Fruit fly (Drosophila melanogaster) whole organism, embryonic: Measurements from ENCODE around the gene CG4896.

Experiments
- Bgb ChIP-seq: fragments of 200-800 bp; sonication (Bioruptor generic); IDR thresholded peaks from 2 replicates; pipeline ENCODE4 v1.3.6; 2022; ENCODE audit warnings: missing biosample characterization, missing genetic modification characterization; ENCODE audit not compliant: partially characterized antibody
- CG10366 ChIP-seq: fragments of 200-800 bp; sonication (Bioruptor generic); IDR thresholded peaks from 2 replicates; pipeline ENCODE4 v1.3.6; 2022; ENCODE audit warnings: missing biosample characterization, missing genetic modification characterization
- CG11560 ChIP-seq: fragments of 200-800 bp; sonication (Bioruptor generic); IDR thresholded peaks from 3 replicates; pipeline ENCODE4 v1.3.6; 2022; ENCODE audit warnings: missing biosample characterization, missing genetic modification characterization
- CG12942 ChIP-seq: fragments of 200-800 bp; sonication (Bioruptor generic); optimal IDR thresholded peaks from 3 replicates; lab custom pipeline; 2016; ENCODE audit warnings: missing biosample characterization, missing genetic modification characterization
- CG14965 ChIP-seq: fragments of 200-800 bp; sonication (Bioruptor generic); optimal IDR thresholded peaks from 2 replicates; lab custom pipeline; 2016; ENCODE audit warnings: missing biosample characterization, missing genetic modification characterization, borderline replicate concordance
- CG17612 ChIP-seq: fragments of 200-800 bp; sonication (Bioruptor generic); IDR thresholded peaks from 2 replicates; pipeline ENCODE4 v1.3.6; 2022; ENCODE audit warnings: missing biosample characterization, missing genetic modification characterization
- CG2129 ChIP-seq: fragments of 200-800 bp; sonication (Bioruptor generic); IDR thresholded peaks from 2 replicates; pipeline ENCODE4 v1.3.6; 2022; ENCODE audit warnings: missing biosample characterization, missing genetic modification characterization; ENCODE audit not compliant: partially characterized antibody
- CG2712 ChIP-seq: fragments of 200-800 bp; optimal IDR thresholded peaks from 3 replicates; lab custom pipeline; 2019; ENCODE audit warnings: missing biosample characterization, mild to moderate bottlenecking, missing genetic modification characterization, moderate library complexity
- CG2875 ChIP-seq: fragments of 200-800 bp; sonication (Bioruptor generic); optimal IDR thresholded peaks from 2 replicates; lab custom pipeline; 2017; ENCODE audit warnings: missing biosample characterization, mild to moderate bottlenecking, missing genetic modification characterization, missing genetic modification reagents
- CG32772 ChIP-seq: fragments of 200-800 bp; sonication (Bioruptor generic); IDR thresholded peaks from 2 replicates; pipeline ENCODE4 v1.3.6; 2022; ENCODE audit warnings: missing biosample characterization, missing genetic modification characterization
- CG34422 ChIP-seq: fragments of 200-800 bp; sonication (Bioruptor generic); IDR thresholded peaks from 3 replicates; pipeline ENCODE4 v1.3.6; 2022; ENCODE audit warnings: missing biosample characterization, missing genetic modification characterization
- CG3847 ChIP-seq: fragments of 200-800 bp; sonication (Bioruptor generic); IDR thresholded peaks from 2 replicates; pipeline ENCODE4 v1.3.6; 2022; ENCODE audit warnings: missing biosample characterization, missing genetic modification characterization
- CG4282 ChIP-seq: fragments of 200-800 bp; sonication (Bioruptor generic); optimal IDR thresholded peaks from 2 replicates; lab custom pipeline; 2016; ENCODE audit warnings: missing biosample characterization, missing genetic modification characterization
- CG5180 ChIP-seq: fragments of 200-800 bp; sonication (Bioruptor generic); optimal IDR thresholded peaks from 3 replicates; lab custom pipeline; 2017; ENCODE audit warnings: missing biosample characterization, missing genetic modification characterization, mild to moderate bottlenecking, moderate library complexity, missing genetic modification reagents
- CG6654 ChIP-seq: fragments of 200-800 bp; sonication (Bioruptor generic); optimal IDR thresholded peaks from 2 replicates; lab custom pipeline; 2017; ENCODE audit warnings: missing biosample characterization, mild to moderate bottlenecking, missing genetic modification characterization
- CG6765 ChIP-seq: fragments of 200-800 bp; sonication (Bioruptor generic); optimal IDR thresholded peaks from 3 replicates; lab custom pipeline; 2017; ENCODE audit warnings: missing biosample characterization, mild to moderate bottlenecking, missing genetic modification characterization
- CG7928 ChIP-seq: fragments of 200-800 bp; sonication (Bioruptor generic); optimal IDR thresholded peaks from 2 replicates; lab custom pipeline; 2017; ENCODE audit warnings: missing biosample characterization, mild to moderate bottlenecking, missing genetic modification characterization
- CG9817 ChIP-seq: fragments of 200-800 bp; sonication (Bioruptor generic); optimal IDR thresholded peaks from 2 replicates; lab custom pipeline; 2018; ENCODE audit warnings: missing biosample characterization, mild to moderate bottlenecking, missing genetic modification characterization, moderate library complexity
- CkIIα-i1 ChIP-seq: fragments of 200-800 bp; sonication (Bioruptor generic); IDR thresholded peaks from 2 replicates; pipeline ENCODE4 v1.3.6; 2022; ENCODE audit warnings: missing biosample characterization, missing genetic modification characterization
- CrebB ChIP-seq: fragments of 200-800 bp; sonication (Bioruptor generic); optimal IDR thresholded peaks from 3 replicates; lab custom pipeline; 2018; ENCODE audit warnings: missing biosample characterization, mild to moderate bottlenecking, missing genetic modification characterization
- Dfd ChIP-seq, 2 experiments: fragments of >200 bp; optimal IDR thresholded peaks; 2 replicates each; lab custom pipeline; 2017; ENCODE audit warnings: missing biosample characterization in 2 of 2, missing genetic modification characterization in 2 of 2
- Dref ChIP-seq: fragments of 200-800 bp; sonication (Bioruptor generic); IDR thresholded peaks from 2 replicates; pipeline ENCODE4 v1.3.6; 2022; ENCODE audit warnings: missing biosample characterization, missing genetic modification characterization
- E2f1 ChIP-seq: fragments of 200-800 bp; sonication (Bioruptor generic); IDR thresholded peaks from 2 replicates; pipeline ENCODE4 v1.3.6; 2022; ENCODE audit warnings: missing biosample characterization, missing genetic modification characterization
- Fer1 ChIP-seq: fragments of 200-800 bp; sonication (Bioruptor generic); optimal IDR thresholded peaks from 2 replicates; lab custom pipeline; 2017; ENCODE audit warnings: missing biosample characterization, mild to moderate bottlenecking, missing genetic modification characterization
- Gsc ChIP-seq: fragments of 200-800 bp; sonication (Bioruptor generic); IDR thresholded peaks from 2 replicates; pipeline ENCODE4 v1.3.6; 2022; ENCODE audit warnings: missing biosample characterization, missing genetic modification characterization
- HHEX ChIP-seq: fragments of 200-800 bp; sonication (Bioruptor generic); optimal IDR thresholded peaks from 3 replicates; lab custom pipeline; 2017; ENCODE audit warnings: missing biosample characterization, mild to moderate bottlenecking, missing genetic modification characterization, missing genetic modification reagents
- Hey ChIP-seq: fragments of 200-800 bp; sonication (Bioruptor generic); optimal IDR thresholded peaks from 3 replicates; lab custom pipeline; 2018; ENCODE audit warnings: missing biosample characterization, mild to moderate bottlenecking, missing genetic modification characterization
- Hmr ChIP-seq: fragments of 200-800 bp; sonication (Bioruptor generic); optimal IDR thresholded peaks from 3 replicates; lab custom pipeline; 2017; ENCODE audit warnings: mild to moderate bottlenecking, missing biosample characterization, missing genetic modification reagents, missing genetic modification characterization
- Stat92E ChIP-seq, 3 experiments: fragments of >200 bp in 2 of 3; fragments of 200-800 bp in 1 of 3; sonication (Bioruptor generic) in 1 of 3; optimal IDR thresholded peaks; 2 replicates each; lab custom pipeline; 2017 to 2019; ENCODE audit warnings: missing biosample characterization in 3 of 3, missing genetic modification characterization in 3 of 3, mild to moderate bottlenecking in 1 of 3, moderate library complexity in 1 of 3
- Xbp1 ChIP-seq: fragments of 200-800 bp; sonication (Bioruptor generic); optimal IDR thresholded peaks from 3 replicates; lab custom pipeline; 2016; ENCODE audit warnings: missing biosample characterization, mild to moderate bottlenecking, missing genetic modification characterization
- Xrp1 ChIP-seq: fragments of 200-800 bp; sonication (Bioruptor generic); IDR thresholded peaks from 2 replicates; pipeline ENCODE4 v1.3.6; 2022; ENCODE audit warnings: missing biosample characterization, missing genetic modification characterization
- YL-1 ChIP-seq: fragments of 200-800 bp; sonication (Bioruptor generic); optimal IDR thresholded peaks from 3 replicates; lab custom pipeline; 2017; ENCODE audit warnings: missing biosample characterization, mild to moderate bottlenecking, missing genetic modification characterization
- ara ChIP-seq: fragments of 200-800 bp; sonication (Bioruptor generic); IDR thresholded peaks from 2 replicates; pipeline ENCODE4 v1.3.6; 2022; ENCODE audit warnings: missing biosample characterization, missing genetic modification characterization
- bigmax ChIP-seq: fragments of 200-800 bp; sonication (Bioruptor generic); optimal IDR thresholded peaks from 2 replicates; lab custom pipeline; 2018; ENCODE audit warnings: missing biosample characterization, mild to moderate bottlenecking, missing genetic modification characterization
- btn ChIP-seq: fragments of 200-800 bp; sonication (Bioruptor generic); optimal IDR thresholded peaks from 2 replicates; lab custom pipeline; 2016; ENCODE audit warnings: missing biosample characterization, missing genetic modification characterization
- chif ChIP-seq, 2 experiments: fragments of 200-800 bp; sonication (Bioruptor generic); optimal IDR thresholded peaks; 3 replicates each; lab custom pipeline; 2016; ENCODE audit warnings: missing biosample characterization in 2 of 2, missing genetic modification characterization in 2 of 2
- chm ChIP-seq: fragments of 200-800 bp; sonication (Bioruptor generic); IDR thresholded peaks from 2 replicates; pipeline ENCODE4 v1.3.6; 2022; ENCODE audit warnings: missing biosample characterization, missing genetic modification characterization
- chn ChIP-seq: fragments of 200-800 bp; sonication (Bioruptor generic); optimal IDR thresholded peaks from 2 replicates; lab custom pipeline; 2016; ENCODE audit warnings: missing biosample characterization, missing genetic modification characterization
- dmrt99B ChIP-seq: fragments of 200-800 bp; sonication (Bioruptor generic); optimal IDR thresholded peaks from 2 replicates; lab custom pipeline; 2018; ENCODE audit warnings: missing biosample characterization, mild to moderate bottlenecking, missing genetic modification characterization, moderate library complexity
- esg ChIP-seq: fragments of 200-800 bp; sonication (Bioruptor generic); conservative IDR thresholded peaks from 2 replicates; pipeline ENCODE4 v1.3.6; 2022; ENCODE audit warnings: missing biosample characterization, missing genetic modification characterization
- jigr1 ChIP-seq: fragments of 200-800 bp; sonication (Bioruptor generic); IDR thresholded peaks from 3 replicates; pipeline ENCODE4 v1.3.6; 2022; ENCODE audit warnings: missing biosample characterization, missing genetic modification characterization
- lilli ChIP-seq: fragments of 200-800 bp; sonication (Bioruptor generic); optimal IDR thresholded peaks from 3 replicates; lab custom pipeline; 2016; ENCODE audit warnings: missing biosample characterization, missing genetic modification characterization
- org-1 ChIP-seq: fragments of 200-800 bp; sonication (Bioruptor generic); optimal IDR thresholded peaks from 2 replicates; lab custom pipeline; 2017; ENCODE audit warnings: missing biosample characterization, missing genetic modification characterization
- peb ChIP-seq: fragments of 200-800 bp; sonication (Bioruptor generic); IDR thresholded peaks from 2 replicates; pipeline ENCODE4 v1.3.6; 2022; ENCODE audit warnings: missing biosample characterization, missing genetic modification characterization
- psq ChIP-seq: fragments of 200-800 bp; sonication (Bioruptor generic); optimal IDR thresholded peaks from 2 replicates; lab custom pipeline; 2017; ENCODE audit warnings: missing biosample characterization, missing genetic modification characterization
- slp2 ChIP-seq: fragments of 200-800 bp; sonication (Bioruptor generic); optimal IDR thresholded peaks from 2 replicates; lab custom pipeline; 2016; ENCODE audit warnings: missing biosample characterization, missing genetic modification characterization
- sr ChIP-seq: fragments of 200-800 bp; sonication (Bioruptor generic); IDR thresholded peaks from 3 replicates; pipeline ENCODE4 v1.3.6; 2022; ENCODE audit warnings: missing biosample characterization, missing genetic modification characterization
- stwl ChIP-seq: fragments of 200-800 bp; sonication (Bioruptor generic); optimal IDR thresholded peaks from 3 replicates; lab custom pipeline; 2018; ENCODE audit warnings: missing biosample characterization, mild to moderate bottlenecking, missing genetic modification characterization, moderate library complexity
- vfl ChIP-seq: fragments of 200-800 bp; sonication (Bioruptor generic); optimal IDR thresholded peaks from 2 replicates; lab custom pipeline; 2016; ENCODE audit warnings: missing biosample characterization, missing genetic modification characterization
- vvl ChIP-seq: fragments of 200-800 bp; sonication (Bioruptor generic); IDR thresholded peaks from 2 replicates; pipeline ENCODE4 v1.3.6; 2022; ENCODE audit warnings: missing biosample characterization, missing genetic modification characterization
- wek ChIP-seq: fragments of 200-800 bp; sonication (Bioruptor generic); optimal IDR thresholded peaks from 3 replicates; lab custom pipeline; 2018; ENCODE audit warnings: missing biosample characterization, mild to moderate bottlenecking, missing genetic modification characterization, moderate library complexity
- yki ChIP-seq: fragments of >200 bp; optimal IDR thresholded peaks from 3 replicates; lab custom pipeline; 2018

The CG4896 gene

dm6 chr2L:1214465-1214864 lies 37.0 kb downstream of the CG4896 start (continued):
- TF ChIP-seq Dref (GFP tag; lab: Robert Waterston, UW) (no peak), HHEX (GFP tag; lab: Kevin White, UChicago) (peak; percentile 14), org-1 (GFP tag; lab: Kevin White, UChicago) (peak; percentile 18), psq (GFP tag; lab: Kevin White, UChicago) (no peak), CG2129 (no peak), Xbp1 (peak; percentile 48), CG10366 (peak; percentile 46; the same call in 1 of the 2 replicates), CrebB (tag; lab: Kevin White, UChicago) (no peak), Hey (no peak), dmrt99B (peak; percentile 55), chn (GFP tag; lab: Kevin White, UChicago) (no peak), Fer1 (GFP tag; lab: Kevin White, UChicago) (peak; percentile 59), CG11560 (tag; lab: Robert Waterston, UW) (no peak), Bgb (no peak), E2f1 (GFP tag; lab: Robert Waterston, UW) (peak; percentile 50; the same call in 1 of the 2 replicates), Stat92E (GFP tag; optimal IDR thresholded peaks at IDR 0.05; lab: Kevin White, UChicago) (no peak), CG6765 (no peak), CG7928 (GFP tag; lab: Kevin White, UChicago) (no peak), jigr1 (no peak), sr (GFP tag; lab: Robert Waterston, UW) (no peak), Dfd (GFP tag; optimal IDR thresholded peaks at IDR 0.05; lab: Kevin White, UChicago) (no peak), vfl (GFP tag; lab: Kevin White, UChicago) (no peak), yki (lab: Kevin White, UChicago) (no peak), wek (no peak), Hmr (GFP tag; lab: Kevin White, UChicago) (peak; percentile 28), YL-1 (GFP tag; lab: Kevin White, UChicago) (no peak), CG32772 (GFP tag; lab: Robert Waterston, UW) (peak; percentile 34; the same call in 1 of the 2 replicates), CG2712 (tag; lab: Kevin White, UChicago) (peak; percentile 58), CG5180 (no peak), CkIIα-i1 (GFP tag; lab: Robert Waterston, UW) (no peak), CG3847 (GFP tag; lab: Robert Waterston, UW) (no peak), Gsc (GFP tag; lab: Robert Waterston, UW) (0 out of 2 replicates have a peak, but pooled peaks have one; percentile 16), vvl (GFP tag; lab: Robert Waterston, UW) (peak; percentile 79), btn (GFP tag; lab: Kevin White, UChicago) (no peak), CG9817 (peak; percentile 12), CG6654 (GFP tag; lab: Kevin White, UChicago) (no peak), bigmax (no peak), stwl (tag; lab: Kevin White, UChicago) (no peak), CG2875 (GFP tag; lab: Kevin White, UChicago) (peak; percentile 7), Xrp1 (GFP tag; lab: Robert Waterston, UW) (peak; percentile 78), CG14965 (no peak), chif (GFP tag; optimal IDR thresholded peaks at IDR 0.05; lab: Kevin White, UChicago) (no peak), chm (GFP tag; lab: Robert Waterston, UW) (no peak), esg (GFP tag; lab: Robert Waterston, UW) (peak; percentile 55; the same call in 1 of the 2 replicates), CG34422 (peak; percentile 33; the same call in 1 of the 3 replicates), slp2 (GFP tag; lab: Kevin White, UChicago) (no peak), lilli (peak; percentile 28), CG12942 (no peak), peb (GFP tag; lab: Robert Waterston, UW) (no peak), CG4282 (no peak), CG17612 (GFP tag; lab: Robert Waterston, UW) (no peak), ara (GFP tag; lab: Robert Waterston, UW) (no peak; the same call in 1 of the 2 replicates)
